Worm (Caenorhabditis elegans) whole organism, L2 larva: ENCODE results near the gene comt-3.

Source experiments
- C34F6.9 ChIP-seq: fragments of 150-350 bp; optimal IDR thresholded peaks from 2 replicates; lab custom pipeline; 2014; ENCODE audit warnings: missing biosample characterization, missing genetic modification characterization
- F13H6.1 ChIP-seq: sonication (generic microtip); optimal IDR thresholded peaks from 2 replicates; lab custom pipeline; 2016; ENCODE audit warnings: missing genetic modification characterization, missing compliant biosample characterization
- R02D3.7 ChIP-seq: fragments of 150-350 bp; optimal IDR thresholded peaks from 2 replicates; lab custom pipeline; 2014; ENCODE audit warnings: missing biosample characterization, missing genetic modification characterization
- Y55F3AM.14 ChIP-seq: fragments of 200-800 bp; sonication (Bioruptor generic); optimal IDR thresholded peaks from 2 replicates; lab custom pipeline; 2018; ENCODE audit warnings: mild to moderate bottlenecking, missing genetic modification characterization, missing compliant biosample characterization
- alr-1 ChIP-seq: fragments of 150-350 bp; optimal IDR thresholded peaks from 2 replicates; lab custom pipeline; 2014; ENCODE audit warnings: missing biosample characterization, missing genetic modification characterization
- aly-2 ChIP-seq: fragments of 150-350 bp; optimal IDR thresholded peaks from 2 replicates; lab custom pipeline; 2014; ENCODE audit warnings: missing biosample characterization, missing genetic modification characterization
- blmp-1 ChIP-seq: sonication (generic microtip); optimal IDR thresholded peaks from 2 replicates; lab custom pipeline; 2017; ENCODE audit warnings: missing genetic modification characterization, mild to moderate bottlenecking, missing compliant biosample characterization, antibody characterized with exemption, moderate library complexity; ENCODE audit not compliant: insufficient read depth
- ceh-82 ChIP-seq: fragments of 150-350 bp; optimal IDR thresholded peaks from 2 replicates; lab custom pipeline; 2014; ENCODE audit warnings: missing biosample characterization, missing genetic modification characterization
- crh-2 ChIP-seq: sonication (generic microtip); optimal IDR thresholded peaks from 2 replicates; lab custom pipeline; 2017; ENCODE audit warnings: missing biosample characterization, missing genetic modification characterization
- egl-27 ChIP-seq: sonication (generic microtip); optimal IDR thresholded peaks from 3 replicates; lab custom pipeline; 2017; ENCODE audit warnings: missing biosample characterization, missing genetic modification reagents, missing genetic modification characterization
- elt-1 ChIP-seq: fragments of 150-350 bp; optimal IDR thresholded peaks from 2 replicates; lab custom pipeline; 2014; ENCODE audit warnings: missing biosample characterization, missing genetic modification characterization
- elt-3 ChIP-seq: sonication (generic microtip); optimal IDR thresholded peaks from 2 replicates; lab custom pipeline; 2017; ENCODE audit warnings: missing biosample characterization, missing genetic modification characterization
- gmeb-1 ChIP-seq: fragments of 150-350 bp; optimal IDR thresholded peaks from 2 replicates; lab custom pipeline; 2014; ENCODE audit warnings: missing biosample characterization, missing genetic modification characterization
- lin-11 ChIP-seq: fragments of 150-350 bp; sonication (generic microtip); optimal IDR thresholded peaks from 2 replicates; lab custom pipeline; 2014; ENCODE audit warnings: missing biosample characterization, missing genetic modification characterization, inconsistent platforms, mixed read lengths
- lin-13 ChIP-seq: fragments of 150-350 bp; optimal IDR thresholded peaks from 2 replicates; lab custom pipeline; 2014; ENCODE audit warnings: missing biosample characterization, missing genetic modification reagents, missing genetic modification characterization
- lin-39 ChIP-seq: fragments of 150-350 bp; optimal IDR thresholded peaks from 2 replicates; lab custom pipeline; 2014; ENCODE audit warnings: missing biosample characterization, missing genetic modification reagents, missing genetic modification characterization
- lsy-2 ChIP-seq, 2 experiments: fragments of 150-350 bp in 1 of 2; sonication (generic microtip) in 1 of 2; optimal IDR thresholded peaks; 2 replicates each; lab custom pipeline; 2014 to 2017; ENCODE audit warnings: missing biosample characterization in 2 of 2, missing genetic modification characterization in 2 of 2
- mdl-1 ChIP-seq, 2 experiments: fragments of 150-350 bp in 1 of 2; sonication (generic microtip) in 1 of 2; optimal IDR thresholded peaks; 2 replicates each; lab custom pipeline; 2017; ENCODE audit warnings: missing biosample characterization in 2 of 2, missing genetic modification characterization in 2 of 2
- nhr-10 ChIP-seq: sonication (generic microtip); optimal IDR thresholded peaks from 2 replicates; lab custom pipeline; 2017; ENCODE audit warnings: missing biosample characterization, missing genetic modification characterization
- nhr-11 ChIP-seq: fragments of 150-350 bp; optimal IDR thresholded peaks from 2 replicates; lab custom pipeline; 2014; ENCODE audit warnings: missing biosample characterization, missing genetic modification characterization
- nhr-12 ChIP-seq: fragments of 150-350 bp; optimal IDR thresholded peaks from 2 replicates; lab custom pipeline; 2014; ENCODE audit warnings: missing biosample characterization, missing genetic modification characterization
- nhr-21 ChIP-seq: fragments of 150-350 bp; optimal IDR thresholded peaks from 2 replicates; lab custom pipeline; 2014; ENCODE audit warnings: missing biosample characterization, missing genetic modification characterization
- nhr-23 ChIP-seq: fragments of 150-350 bp; optimal IDR thresholded peaks from 2 replicates; lab custom pipeline; 2014; ENCODE audit warnings: missing biosample characterization, missing genetic modification reagents, missing genetic modification characterization
- nhr-237 ChIP-seq: fragments of 150-350 bp; optimal IDR thresholded peaks from 2 replicates; lab custom pipeline; 2014; ENCODE audit warnings: missing biosample characterization, missing genetic modification characterization
- nhr-25 ChIP-seq: fragments of 150-350 bp; sonication (generic microtip); optimal IDR thresholded peaks from 3 replicates; lab custom pipeline; 2014; ENCODE audit warnings: missing biosample characterization, missing genetic modification characterization
- nhr-6 ChIP-seq: fragments of 150-350 bp; optimal IDR thresholded peaks from 2 replicates; lab custom pipeline; 2014; ENCODE audit warnings: missing biosample characterization, missing genetic modification characterization
- nhr-77 ChIP-seq: fragments of 150-350 bp; optimal IDR thresholded peaks from 2 replicates; lab custom pipeline; 2014; ENCODE audit warnings: missing biosample characterization, missing genetic modification characterization
- peb-1 ChIP-seq: fragments of 150-350 bp; optimal IDR thresholded peaks from 2 replicates; lab custom pipeline; 2014; ENCODE audit warnings: missing biosample characterization, missing genetic modification characterization
- skn-1 ChIP-seq: sonication (generic microtip); optimal IDR thresholded peaks from 2 replicates; lab custom pipeline; 2017; ENCODE audit warnings: missing biosample characterization, missing genetic modification characterization
- snpc-4 ChIP-seq: fragments of 150-350 bp; optimal IDR thresholded peaks from 2 replicates; lab custom pipeline; 2014; ENCODE audit warnings: missing biosample characterization, missing genetic modification characterization
- unc-55 ChIP-seq: fragments of 150-350 bp; sonication (generic microtip); optimal IDR thresholded peaks from 3 replicates; lab custom pipeline; 2014; ENCODE audit warnings: missing biosample characterization, missing genetic modification reagents, missing genetic modification characterization
- ztf-1 ChIP-seq: fragments of 200-800 bp; sonication (Bioruptor generic); conservative IDR thresholded peaks from 2 replicates; pipeline ENCODE4 v1.3.6; 2022; ENCODE audit warnings: missing genetic modification characterization, missing compliant biosample characterization
- ztf-11 ChIP-seq: sonication (generic microtip); optimal IDR thresholded peaks from 2 replicates; lab custom pipeline; 2017; ENCODE audit warnings: missing biosample characterization, missing genetic modification characterization
- ztf-4 ChIP-seq: fragments of 150-350 bp; optimal IDR thresholded peaks from 2 replicates; lab custom pipeline; 2014; ENCODE audit warnings: missing biosample characterization, missing genetic modification characterization

Gene comt-3

DNA sequence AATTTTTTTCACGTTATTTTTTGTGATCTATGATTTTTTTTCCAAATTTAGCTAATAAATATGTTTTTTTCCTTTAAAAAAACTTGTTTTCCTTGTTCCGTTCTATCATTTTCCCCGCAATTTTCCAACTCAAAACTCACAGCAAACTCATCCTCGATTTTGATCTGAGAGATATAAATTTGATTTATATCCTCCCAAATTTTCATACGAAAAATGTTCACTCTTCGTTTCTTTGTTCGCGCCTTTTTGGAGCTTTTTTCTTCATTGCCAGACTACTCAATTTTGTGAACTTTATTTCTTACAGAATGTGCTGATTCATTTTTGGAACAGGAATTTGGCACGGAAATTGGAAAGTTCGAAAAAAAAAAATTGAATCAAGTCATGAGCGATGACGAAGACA is 38.6 kb upstream of the comt-3 start, which contains the start of gene F59A7.14:
Gene F59A7.14 (plus strand): TSS at position 301 of the 400 bp plus-strand sequence.
- no peak for TF ChIP-seq nhr-11
- no peak for TF ChIP-seq blmp-1 (tag; lab: Kevin White, UChicago)
- TF ChIP-seq lin-13 (GFP tag; lab: Kevin White, UChicago): no peak
- TF ChIP-seq mdl-1 (tag; optimal IDR thresholded peaks at IDR 0.05; lab: Kevin White, UChicago): no peak
- no peak for TF ChIP-seq peb-1
- no peak for TF ChIP-seq nhr-23
- no peak for TF ChIP-seq elt-3 (tag; lab: Kevin White, UChicago)
- no peak for TF ChIP-seq aly-2 (tag; lab: Kevin White, UChicago)
- TF ChIP-seq gmeb-1 (tag; lab: Kevin White, UChicago): no peak
- TF ChIP-seq ztf-1: no peak
- no peak for TF ChIP-seq nhr-10 (tag; lab: Kevin White, UChicago)
- TF ChIP-seq crh-2 (tag; lab: Kevin White, UChicago): no peak
- TF ChIP-seq F13H6.1 (tag; lab: Kevin White, UChicago): no peak
- TF ChIP-seq, all 48 proteins: peak for 0

DNA sequence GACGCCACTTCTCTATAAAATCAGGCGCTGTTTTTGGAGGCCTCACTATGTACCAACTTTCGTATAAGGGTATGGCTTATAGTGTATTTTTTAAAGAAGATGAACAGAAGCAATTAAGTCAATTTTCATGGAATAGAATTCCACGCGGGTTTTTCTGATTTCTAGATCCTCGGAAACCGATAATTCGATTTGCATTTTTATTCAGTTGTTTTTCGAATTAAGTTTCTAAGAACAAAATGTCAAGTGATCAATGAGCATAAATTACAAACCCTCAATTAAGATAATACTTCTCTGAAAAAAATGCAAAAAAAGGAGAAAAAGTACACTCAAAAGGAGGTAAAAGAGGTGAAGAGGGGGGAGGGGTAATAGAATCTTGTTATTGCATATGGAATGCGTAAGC is 36.1 kb upstream of the comt-3 start:
- TF ChIP-seq egl-27 (tag; lab: Kevin White, UChicago): no peak

DNA sequence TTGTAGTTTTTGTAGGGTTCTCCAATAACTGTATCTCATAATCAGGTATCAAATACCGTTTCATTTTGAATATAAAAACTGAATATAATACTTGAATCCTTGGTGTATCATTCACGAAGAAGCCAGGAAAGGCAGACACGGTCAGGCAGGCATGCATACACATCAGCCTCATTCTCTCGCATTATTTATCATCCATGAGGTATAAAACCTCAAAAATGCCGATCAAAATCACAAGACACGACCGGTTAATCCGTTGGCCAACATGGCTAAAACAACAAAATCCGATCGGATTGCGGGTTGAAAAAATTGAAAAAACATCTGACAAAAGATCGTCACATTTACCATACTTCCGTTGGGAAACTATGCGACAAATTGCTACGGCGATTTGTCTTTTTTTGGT is 35.0 kb upstream of the comt-3 start, which contains the start of gene F59A7.5:
Gene F59A7.5 (plus strand): TSS at position 301 of the 400 bp plus-strand sequence.
- TF ChIP-seq lin-39 (tag; lab: Kevin White, UChicago) (no peak), skn-1 (tag; lab: Kevin White, UChicago) (no peak), lin-11 (tag; lab: Kevin White, UChicago) (no peak), nhr-237 (tag; lab: Kevin White, UChicago) (no peak), unc-55 (GFP tag; lab: Kevin White, UChicago) (no peak), nhr-12 (no peak), alr-1 (tag; lab: Kevin White, UChicago) (no peak), snpc-4 (tag; lab: Kevin White, UChicago) (no peak), ztf-11 (tag; lab: Kevin White, UChicago) (no peak), elt-1 (tag; lab: Kevin White, UChicago) (no peak)
- TF ChIP-seq, all 48 proteins: peak for 0

DNA sequence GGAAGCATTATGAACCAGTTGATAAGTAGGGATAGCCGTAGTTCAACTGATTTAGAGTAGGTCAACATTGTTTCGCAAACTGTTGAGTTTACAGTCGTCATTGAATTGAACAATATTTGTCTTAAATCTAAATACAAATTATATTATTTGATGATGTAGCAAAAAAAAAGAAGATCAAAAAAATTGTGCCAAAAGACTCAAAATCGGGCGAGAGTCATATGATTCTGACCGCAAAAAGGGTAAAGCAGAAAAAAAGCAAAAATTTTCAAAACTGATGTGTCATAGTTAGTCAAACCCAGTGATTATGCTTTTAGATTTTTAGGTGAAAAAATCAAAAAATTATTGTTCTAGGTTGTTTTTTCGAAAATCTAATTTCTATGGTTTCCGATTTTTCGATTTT is 29.6 kb upstream of the comt-3 start, which contains the start of gene srab-13:
Gene srab-13 (minus strand): TSS at position 101 of the 400 bp plus-strand sequence.
- TF ChIP-seq alr-1 (tag; lab: Kevin White, UChicago) (no peak), R02D3.7 (no peak), peb-1 (no peak), ceh-82 (tag; lab: Kevin White, UChicago) (no peak), elt-1 (tag; lab: Kevin White, UChicago) (no peak)

DNA sequence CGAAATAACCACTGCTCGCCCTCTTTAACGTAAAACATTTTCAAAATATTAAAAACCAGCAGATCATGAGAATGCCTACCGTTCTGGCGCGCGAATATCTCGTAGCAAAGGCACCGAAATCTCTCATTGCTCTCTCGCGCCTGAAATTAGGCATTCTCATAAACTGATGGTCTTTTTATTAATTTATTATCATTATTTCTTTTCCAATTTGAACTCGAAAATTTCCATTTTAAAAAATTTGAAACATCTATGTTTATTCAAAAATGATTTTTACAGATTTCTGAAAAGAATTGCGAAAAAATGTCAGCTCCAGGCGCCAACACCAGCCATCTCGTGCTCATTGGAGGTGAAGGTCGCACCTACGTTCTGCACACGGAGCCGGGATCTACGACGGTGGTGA is 27.5 kb upstream of the comt-3 start, which contains the start of gene F59A7.12:
Gene F59A7.12 (plus strand): TSS at position 301 of the 400 bp plus-strand sequence.
- TF ChIP-seq ztf-11 (tag; lab: Kevin White, UChicago): no peak
- TF ChIP-seq nhr-6 (tag; lab: Kevin White, UChicago): no peak
- TF ChIP-seq nhr-23: no peak
- TF ChIP-seq Y55F3AM.14: no peak
- no peak for TF ChIP-seq ztf-4
- TF ChIP-seq ceh-82 (tag; lab: Kevin White, UChicago): no peak
- TF ChIP-seq nhr-25 (tag; lab: Kevin White, UChicago): no peak
- no peak for TF ChIP-seq lin-11 (tag; lab: Kevin White, UChicago)
- TF ChIP-seq R02D3.7: no peak
- no peak for TF ChIP-seq nhr-10 (tag; lab: Kevin White, UChicago)
- no peak for TF ChIP-seq lsy-2 (tag; optimal IDR thresholded peaks at IDR 0.05; lab: Kevin White, UChicago)
- no peak for TF ChIP-seq nhr-77 (tag; lab: Kevin White, UChicago)
- no peak for TF ChIP-seq nhr-12
- no peak for TF ChIP-seq nhr-21 (tag; lab: Kevin White, UChicago)
- TF ChIP-seq C34F6.9 (tag; lab: Kevin White, UChicago): no peak
